Worm (Caenorhabditis elegans): ENCODE measurements around the gene srw-94.

Gene srw-94

DNA sequence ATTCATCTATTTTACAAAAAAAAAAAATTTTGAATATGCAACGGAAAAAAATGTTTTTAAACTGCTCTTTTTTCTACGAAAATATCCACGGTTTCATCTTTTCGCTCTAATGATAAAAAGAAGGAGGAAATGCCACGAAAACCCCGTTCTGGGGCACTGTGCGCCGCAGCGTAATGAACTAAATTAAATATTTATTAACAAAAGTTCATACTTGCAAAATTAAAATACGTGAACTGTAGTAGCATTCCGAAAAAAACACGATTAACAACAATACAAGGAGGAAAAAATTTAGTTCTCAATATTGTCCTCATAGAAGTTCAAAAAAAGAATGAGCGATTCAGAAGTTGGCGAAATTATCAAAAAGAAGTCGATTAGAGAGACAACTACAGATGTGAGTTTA, 24.8 kb upstream of the srw-94 start, which contains the start of gene R11E3.1:
Gene R11E3.1, plus strand, starts transcription at position 301 of the 400 bp plus-strand sequence.
- TF ChIP-seq ceh-28 (tag; optimal IDR thresholded peaks at IDR 0.05) (no peak), mdl-1 (tag; optimal IDR thresholded peaks at IDR 0.05) (no peak), fos-1 (tag; optimal IDR thresholded peaks at IDR 0.05) (no peak), tbx-2 (tag; optimal IDR thresholded peaks at IDR 0.05) (no peak), elt-2 (tag; optimal IDR thresholded peaks at IDR 0.05) (no peak), pqm-1 (tag; optimal IDR thresholded peaks at IDR 0.05) (no peak), elt-1 (tag; optimal IDR thresholded peaks at IDR 0.05) (no peak), nhr-76 (tag; optimal IDR thresholded peaks at IDR 0.05) (no peak), unc-62 (GFP tag; optimal IDR thresholded peaks at IDR 0.05) (no peak), nfya-1 (tag; optimal IDR thresholded peaks at IDR 0.05; ENCODE audit: insufficient read depth) (no peak), nhr-12 (tag; optimal IDR thresholded peaks at IDR 0.05) (no peak), ztf-4 (tag; optimal IDR thresholded peaks at IDR 0.05) (no peak), nhr-11 (tag; optimal IDR thresholded peaks at IDR 0.05) (no peak), skn-1 (tag; optimal IDR thresholded peaks at IDR 0.05) (no peak), nhr-23 (tag; optimal IDR thresholded peaks at IDR 0.05) (no peak), nhr-25 (tag; optimal IDR thresholded peaks at IDR 0.05) (no peak), egl-27 (tag; optimal IDR thresholded peaks at IDR 0.05) (no peak), R02D3.7 (tag; optimal IDR thresholded peaks at IDR 0.05) (no peak), zag-1 (tag; optimal IDR thresholded peaks at IDR 0.05) (no peak), daf-12 (tag; optimal IDR thresholded peaks at IDR 0.05) (no peak)

DNA sequence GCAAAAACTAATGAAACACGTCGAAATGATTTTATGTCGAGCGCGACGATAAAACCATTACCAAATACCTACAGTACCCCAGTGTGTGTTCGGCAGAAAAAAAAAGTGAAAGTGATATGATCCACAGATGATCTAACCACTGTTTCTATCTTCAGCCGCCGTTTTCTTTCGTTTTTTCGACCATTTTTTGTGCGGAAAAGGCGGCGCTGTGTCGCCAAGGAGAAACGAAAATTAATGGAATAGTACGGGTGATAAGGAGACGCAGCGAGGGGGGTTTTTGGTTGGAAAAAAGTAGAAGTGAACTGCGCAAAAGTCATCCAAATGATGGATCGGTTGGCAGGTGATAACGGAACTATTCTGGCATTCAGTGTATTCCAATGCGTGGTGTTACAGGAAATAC, 19.2 kb upstream of the srw-94 start:
- TF ChIP-seq ceh-82 (tag; optimal IDR thresholded peaks at IDR 0.05) (no peak), pqm-1 (tag; optimal IDR thresholded peaks at IDR 0.05) (no peak), elt-3 (tag; optimal IDR thresholded peaks at IDR 0.05) (no peak), zag-1 (tag; optimal IDR thresholded peaks at IDR 0.05) (no peak), egl-27 (tag; optimal IDR thresholded peaks at IDR 0.05) (no peak)

DNA sequence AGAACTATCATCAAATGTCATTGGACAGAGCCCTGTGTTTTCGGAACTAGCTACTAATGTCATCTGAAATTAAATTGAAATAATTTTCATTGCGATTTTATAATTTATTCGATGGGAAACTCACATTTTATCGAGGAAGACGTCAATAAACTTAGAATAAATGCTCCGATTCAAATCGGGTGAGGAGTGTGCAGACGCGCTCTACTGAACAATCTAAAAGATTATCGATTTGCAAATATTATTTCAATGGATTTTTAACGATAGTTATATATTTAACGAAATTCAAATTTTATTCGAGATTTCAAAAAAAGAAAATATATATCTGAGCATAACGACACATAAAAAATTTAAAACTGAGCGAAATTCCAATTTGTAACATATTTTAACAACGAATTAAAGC, 15.2 kb upstream of the srw-94 start, which contains the start of gene eor-1:
Gene eor-1, minus strand, starts transcription at position 65 of the 400 bp plus-strand sequence.
- TF ChIP-seq lin-39 (tag; optimal IDR thresholded peaks at IDR 0.05) (no peak), eor-1 (tag; optimal IDR thresholded peaks at IDR 0.05) (no peak), nhr-25 (tag; optimal IDR thresholded peaks at IDR 0.05) (peak; percentile 19), nhr-11 (tag; optimal IDR thresholded peaks at IDR 0.05) (no peak), aly-2 (tag; optimal IDR thresholded peaks at IDR 0.05) (no peak), snpc-4 (tag; optimal IDR thresholded peaks at IDR 0.05) (no peak), R02D3.7 (tag; optimal IDR thresholded peaks at IDR 0.05) (no peak), nhr-77 (tag; optimal IDR thresholded peaks at IDR 0.05) (peak; percentile 11), unc-39 (tag; optimal IDR thresholded peaks at IDR 0.05) (no peak), pha-4 (tag; optimal IDR thresholded peaks at IDR 0.05) (no peak), ztf-11 (tag; optimal IDR thresholded peaks at IDR 0.05) (no peak), ama-1 (optimal IDR thresholded peaks at IDR 0.05) (no peak), ceh-9 (tag; optimal IDR thresholded peaks at IDR 0.05) (no peak), nhr-28 (tag; optimal IDR thresholded peaks at IDR 0.05) (no peak), nfya-1 (tag; optimal IDR thresholded peaks at IDR 0.05; ENCODE audit: insufficient read depth) (peak; percentile 31), ztf-4 (tag; optimal IDR thresholded peaks at IDR 0.05) (no peak), egl-5 (tag; optimal IDR thresholded peaks at IDR 0.05) (no peak), unc-62 (GFP tag; optimal IDR thresholded peaks at IDR 0.05) (no peak), hmg-11 (tag; optimal IDR thresholded peaks at IDR 0.05) (peak; percentile 32), nhr-67 (tag; optimal IDR thresholded peaks at IDR 0.05) (no peak), lin-15B (tag; optimal IDR thresholded peaks at IDR 0.05) (peak; percentile 57), zag-1 (tag; optimal IDR thresholded peaks at IDR 0.05) (no peak), nhr-23 (tag; optimal IDR thresholded peaks at IDR 0.05) (peak; percentile 6), nhr-43 (tag; optimal IDR thresholded peaks at IDR 0.05; ENCODE audit: poor library complexity, severe bottlenecking) (no peak), daf-12 (tag; optimal IDR thresholded peaks at IDR 0.05) (no peak), egl-27 (tag; optimal IDR thresholded peaks at IDR 0.05) (no peak), ceh-28 (tag; optimal IDR thresholded peaks at IDR 0.05) (peak; percentile 80), ceh-16 (tag; optimal IDR thresholded peaks at IDR 0.05) (no peak), ceh-82 (tag; optimal IDR thresholded peaks at IDR 0.05) (no peak), mml-1 (tag; optimal IDR thresholded peaks at IDR 0.05) (no peak), lsy-12 (tag; optimal IDR thresholded peaks at IDR 0.05) (no peak), tbx-2 (tag; optimal IDR thresholded peaks at IDR 0.05) (no peak), nhr-76 (tag; optimal IDR thresholded peaks at IDR 0.05) (no peak), nhr-237 (tag; optimal IDR thresholded peaks at IDR 0.05) (no peak), nhr-12 (tag; optimal IDR thresholded peaks at IDR 0.05) (no peak), sea-2 (GFP tag; optimal IDR thresholded peaks at IDR 0.05) (no peak), elt-2 (tag; optimal IDR thresholded peaks at IDR 0.05) (no peak), fkh-2 (tag; optimal IDR thresholded peaks at IDR 0.05) (no peak), fos-1 (tag; optimal IDR thresholded peaks at IDR 0.05) (no peak), jun-1 (tag; optimal IDR thresholded peaks at IDR 0.05) (no peak), pqm-1 (tag; optimal IDR thresholded peaks at IDR 0.05) (no peak), elt-1 (tag; optimal IDR thresholded peaks at IDR 0.05) (no peak), fkh-10 (GFP tag; optimal IDR thresholded peaks at IDR 0.05) (no peak), elt-3 (tag; optimal IDR thresholded peaks at IDR 0.05) (no peak), mdl-1 (tag; optimal IDR thresholded peaks at IDR 0.05) (no peak), ZK546.5 (tag; optimal IDR thresholded peaks at IDR 0.05) (no peak), skn-1 (tag; optimal IDR thresholded peaks at IDR 0.05) (no peak)

Data from whole organism, L3 larva.